Worm (Caenorhabditis elegans): Measurements from ENCODE around the gene Y6G8.8.
"Not testable (repeated sequence)": the region's sequence is repeated elsewhere in the genome, so short reads cannot be mapped to it uniquely, and the experiment has no call there.

Y6G8.8 gene

DNA sequence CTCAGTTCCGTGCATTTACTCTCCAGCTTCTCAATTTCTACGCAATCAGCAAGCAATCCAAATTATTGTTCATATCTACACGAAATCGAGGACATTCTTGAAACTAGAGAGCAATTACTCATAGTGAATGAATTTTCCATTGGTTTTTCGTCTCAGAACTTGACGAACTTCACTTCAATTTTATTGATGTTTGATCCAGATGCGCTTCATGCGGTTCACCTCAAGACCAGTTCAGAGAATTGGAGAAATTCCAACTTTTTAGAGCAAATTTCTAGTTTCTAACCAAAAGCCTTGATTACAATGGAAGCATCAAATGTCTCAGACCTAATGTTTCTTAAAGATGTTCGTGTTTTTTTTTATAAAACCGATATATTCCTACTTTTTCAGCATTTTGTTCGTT is at the start of gene Y6G8.8:
TSS of gene Y6G8.8 (plus strand) at position 301 of the 400 bp plus-strand sequence.
- TF ChIP-seq rnt-1 (tag; optimal IDR thresholded peaks at IDR 0.05) (no peak), hlh-13 (GFP tag; optimal IDR thresholded peaks at IDR 0.05) (no peak), Y22D7AL.16 (tag; optimal IDR thresholded peaks at IDR 0.05) (no peak), ref-2 (tag; optimal IDR thresholded peaks at IDR 0.05) (no peak), pha-4 (tag; optimal IDR thresholded peaks at IDR 0.05) (no peak), fkh-6 (tag; optimal IDR thresholded peaks at IDR 0.05) (no peak), zip-5 (tag; optimal IDR thresholded peaks at IDR 0.05) (no peak), lim-6 (tag; optimal IDR thresholded peaks at IDR 0.05) (no peak), ceh-2 (tag; optimal IDR thresholded peaks at IDR 0.05) (no peak), ztf-16 (tag; optimal IDR thresholded peaks at IDR 0.05) (no peak), ceh-18 (tag; optimal IDR thresholded peaks at IDR 0.05) (no peak), ceh-9 (tag; optimal IDR thresholded peaks at IDR 0.05) (no peak), syd-9 (tag; optimal IDR thresholded peaks at IDR 0.05) (no peak), pqm-1 (tag; optimal IDR thresholded peaks at IDR 0.05) (no peak), hlh-8 (tag; optimal IDR thresholded peaks at IDR 0.05) (no peak), ceh-14 (tag; optimal IDR thresholded peaks at IDR 0.05) (no peak), pag-3 (tag; optimal IDR thresholded peaks at IDR 0.05; ENCODE audit: borderline replicate concordance) (no peak), dmd-4 (tag; optimal IDR thresholded peaks at IDR 0.05; ENCODE audit: borderline replicate concordance) (no peak)

DNA sequence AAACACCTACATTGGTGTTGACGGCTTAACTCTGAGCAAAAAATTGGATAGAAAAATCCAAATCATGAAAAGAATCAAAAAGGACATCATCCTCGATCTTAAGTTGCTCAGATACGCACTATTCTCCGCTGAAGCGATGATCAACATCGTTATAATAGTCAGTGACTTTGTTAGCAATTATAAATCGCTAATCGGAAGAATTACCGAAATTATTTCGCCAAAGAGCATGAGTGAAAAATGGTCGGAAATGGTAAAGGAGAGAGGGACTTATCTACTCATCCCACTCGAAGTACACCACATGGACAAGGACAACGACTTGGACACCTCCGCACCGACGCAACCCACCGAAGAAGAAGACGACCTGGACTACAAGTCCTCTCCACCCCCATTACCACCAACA is 40.3 kb upstream of the Y6G8.8 start:
- TF ChIP-seq hlh-8 (tag; optimal IDR thresholded peaks at IDR 0.05) (no peak), fkh-6 (tag; optimal IDR thresholded peaks at IDR 0.05) (no peak), ceh-6 (GFP tag; optimal IDR thresholded peaks at IDR 0.05) (no peak), dmd-4 (tag; optimal IDR thresholded peaks at IDR 0.05; ENCODE audit: borderline replicate concordance) (no peak), pax-1 (tag; optimal IDR thresholded peaks at IDR 0.05) (no peak), ceh-22 (tag; optimal IDR thresholded peaks at IDR 0.05) (no peak), ref-2 (tag; optimal IDR thresholded peaks at IDR 0.05) (no peak)

DNA sequence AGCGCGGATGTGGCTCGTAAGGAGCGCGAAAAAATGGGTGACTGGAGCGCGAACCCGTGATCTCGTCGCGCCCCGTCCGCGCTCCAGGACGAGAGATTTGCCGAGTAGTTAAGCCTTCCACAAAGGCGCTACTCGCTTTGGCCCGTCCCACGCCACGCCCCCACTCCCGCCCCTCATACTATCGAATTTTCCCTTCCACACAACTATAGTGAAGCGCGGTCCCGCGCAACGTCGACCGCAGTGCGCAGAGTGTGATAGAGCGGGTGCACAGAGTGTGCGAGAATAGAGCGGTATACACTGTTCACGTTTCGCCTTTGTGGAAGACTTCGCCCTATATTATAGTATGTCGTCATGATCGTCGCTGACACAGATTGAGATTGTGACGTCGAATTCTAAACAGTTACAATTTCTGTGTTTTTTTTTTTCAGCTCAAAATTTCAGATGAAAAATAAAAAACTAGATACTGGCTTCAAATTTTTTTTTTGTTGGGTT is 36.0 kb upstream of the Y6G8.8 start, which contains the start of gene fbxa-133:
TSS of gene fbxa-133 (plus strand) at position 442 of the 492 bp plus-strand sequence.
- TF ChIP-seq ttx-3 (tag; optimal IDR thresholded peaks at IDR 0.05); tbx-7 (tag; optimal IDR thresholded peaks at IDR 0.05); ceh-19 (GFP tag; optimal IDR thresholded peaks at IDR 0.05): not testable (repeated sequence)

DNA sequence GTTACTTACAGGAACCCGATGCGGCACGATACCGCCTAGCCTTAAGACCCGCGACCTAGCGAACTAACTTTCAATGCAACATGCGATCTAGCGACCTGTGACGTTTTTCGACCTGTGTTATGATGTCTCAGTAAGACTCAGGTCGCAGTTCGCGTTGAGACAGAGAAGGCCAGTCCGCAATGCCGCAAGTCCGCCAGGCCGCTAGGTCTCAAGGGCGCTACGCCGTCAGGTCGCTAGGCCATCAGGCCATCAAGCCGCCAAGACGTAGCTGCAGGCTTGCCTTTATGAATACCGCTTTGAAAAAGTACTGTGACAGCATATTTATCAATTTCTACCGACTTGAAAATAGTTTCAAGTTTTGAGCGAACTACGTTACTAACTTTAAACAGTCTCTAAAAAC is 24.7 kb upstream of the Y6G8.8 start:
- TF ChIP-seq unc-55 (GFP tag; optimal IDR thresholded peaks at IDR 0.05): no peak

DNA sequence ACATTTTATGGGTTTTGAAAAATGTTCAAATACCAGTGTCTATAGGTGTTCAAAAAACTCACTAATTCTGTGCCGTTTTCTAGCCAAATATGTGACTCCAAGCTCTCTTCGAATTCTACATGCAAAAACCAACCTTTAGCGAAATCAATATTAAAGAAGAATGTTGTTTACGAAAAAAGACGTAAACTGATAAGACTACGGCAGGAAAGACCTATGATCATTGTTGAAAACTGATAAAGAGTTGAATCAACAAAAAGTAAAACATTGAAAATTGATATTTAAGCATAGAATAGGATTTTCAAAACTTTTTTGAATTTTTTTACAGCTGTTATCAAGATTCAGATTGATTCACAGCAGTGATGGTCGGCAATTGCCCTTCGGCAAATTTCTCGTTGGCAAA is 21.6 kb upstream of the Y6G8.8 start, which contains the start of gene Y6G8.2:
TSS of gene Y6G8.2 (minus strand) at position 147 of the 400 bp plus-strand sequence.
- TF ChIP-seq tbx-2 (tag; optimal IDR thresholded peaks at IDR 0.05) (no peak), ceh-34 (tag; optimal IDR thresholded peaks at IDR 0.05) (no peak), hlh-6 (tag; optimal IDR thresholded peaks at IDR 0.05) (no peak), elt-2 (tag; optimal IDR thresholded peaks at IDR 0.05) (peak; percentile 27), ceh-14 (tag; optimal IDR thresholded peaks at IDR 0.05) (no peak)

DNA sequence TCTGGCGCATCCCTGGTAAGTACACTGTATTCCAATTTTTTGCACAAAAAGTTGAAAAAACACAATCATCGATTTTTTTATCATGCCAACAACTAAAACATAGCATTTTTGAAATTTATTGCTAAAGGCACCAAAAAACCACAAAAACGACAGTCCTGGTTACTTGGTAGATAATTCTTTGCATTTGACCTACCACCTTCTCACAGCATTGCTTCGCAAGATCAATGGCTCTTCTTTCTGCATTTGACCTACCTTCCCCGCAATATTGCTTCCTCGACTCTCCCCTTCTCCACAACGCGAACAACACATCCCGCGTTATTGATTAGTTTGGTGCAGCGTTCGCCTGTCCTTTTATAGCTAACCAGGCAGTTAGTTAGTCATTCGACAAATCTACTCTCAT is 18.8 kb upstream of the Y6G8.8 start, which contains the start of gene ztf-25:
TSS of gene ztf-25 (plus strand) at position 301 of the 400 bp plus-strand sequence.
- TF ChIP-seq pros-1 (tag; optimal IDR thresholded peaks at IDR 0.05) (no peak), rnt-1 (tag; optimal IDR thresholded peaks at IDR 0.05) (no peak), nhr-232 (tag; optimal IDR thresholded peaks at IDR 0.05) (no peak), dmd-4 (tag; optimal IDR thresholded peaks at IDR 0.05; ENCODE audit: borderline replicate concordance) (no peak), ceh-31 (tag; optimal IDR thresholded peaks at IDR 0.05) (no peak), ceh-14 (tag; optimal IDR thresholded peaks at IDR 0.05) (no peak), tbx-7 (tag; optimal IDR thresholded peaks at IDR 0.05) (no peak), ttx-3 (tag; optimal IDR thresholded peaks at IDR 0.05) (no peak), hlh-15 (tag; optimal IDR thresholded peaks at IDR 0.05) (no peak), fax-1 (tag; optimal IDR thresholded peaks at IDR 0.05) (no peak), unc-86 (tag; optimal IDR thresholded peaks at IDR 0.05) (no peak), pag-3 (tag; optimal IDR thresholded peaks at IDR 0.05; ENCODE audit: borderline replicate concordance) (no peak), fkh-10 (GFP tag; optimal IDR thresholded peaks at IDR 0.05) (no peak), unc-3 (GFP tag; conservative IDR thresholded peaks at IDR 0.05) (no peak), unc-3 (tag; optimal IDR thresholded peaks at IDR 0.05) (no peak), nfya-1 (tag; optimal IDR thresholded peaks at IDR 0.05) (no peak), odd-2 (tag; optimal IDR thresholded peaks at IDR 0.05) (no peak)

Data from whole organism, late embryonic.